Worm (Caenorhabditis elegans) whole organism, young adult: ENCODE results near the gene C53B7.3.

Source experiments
- K11D2.4 ChIP-seq: fragments of 200-800 bp; sonication (Bioruptor generic); IDR thresholded peaks from 2 replicates; pipeline ENCODE4 v1.3.6; 2022; ENCODE audit warnings: missing genetic modification reagents, missing genetic modification characterization, missing compliant biosample characterization
- ama-1 ChIP-seq, 3 experiments: fragments of 150-350 bp in 1 of 3; sonication (generic microtip) in 2 of 3; optimal IDR thresholded peaks; 2 replicates each; lab custom pipeline; 2014 to 2018; ENCODE audit warnings: missing biosample characterization in 2 of 3, missing genetic modification characterization in 2 of 3, missing genetic modification reagents in 2 of 3
- ccch-3 ChIP-seq: fragments of 200-800 bp; sonication (Bioruptor generic); optimal IDR thresholded peaks from 2 replicates; lab custom pipeline; 2018; ENCODE audit warnings: mild to moderate bottlenecking, missing genetic modification characterization, missing compliant biosample characterization
- lir-1 ChIP-seq: fragments of 200-800 bp; sonication (Bioruptor generic); conservative IDR thresholded peaks from 2 replicates; pipeline ENCODE4 v1.3.6; 2022; ENCODE audit warnings: missing genetic modification reagents, missing genetic modification characterization, missing compliant biosample characterization
- nfyb-1 ChIP-seq: fragments of 200-800 bp; sonication (Bioruptor generic); IDR thresholded peaks from 2 replicates; pipeline ENCODE4 v1.3.6; 2022; ENCODE audit warnings: missing genetic modification reagents, missing genetic modification characterization, missing compliant biosample characterization
- pha-4 ChIP-seq: fragments of 150-350 bp; sonication (generic microtip); optimal IDR thresholded peaks from 2 replicates; lab custom pipeline; 2014; ENCODE audit warnings: missing biosample characterization, missing genetic modification reagents, missing genetic modification characterization
- somi-1 ChIP-seq: fragments of 200-800 bp; sonication (Bioruptor generic); optimal IDR thresholded peaks from 2 replicates; lab custom pipeline; 2018; ENCODE audit warnings: mild to moderate bottlenecking, missing genetic modification characterization, missing compliant biosample characterization
- ztf-6 ChIP-seq: fragments of 200-800 bp; sonication (Bioruptor generic); IDR thresholded peaks from 2 replicates; pipeline ENCODE4 v1.3.6; 2022; ENCODE audit warnings: missing genetic modification reagents, missing genetic modification characterization, missing compliant biosample characterization

- no peak for TF ChIP-seq ama-1 (optimal IDR thresholded peaks at IDR 0.05; lab: Kevin White, UChicago)
- TF ChIP-seq ama-1 (GFP tag; optimal IDR thresholded peaks at IDR 0.05; lab: Kevin White, UChicago): no peak
- TF ChIP-seq ztf-6: no peak
- TF ChIP-seq K11D2.4 (GFP tag; lab: Robert Waterston, UW): no peak
- no peak for TF ChIP-seq nfyb-1 (GFP tag; lab: Robert Waterston, UW)
- no peak for TF ChIP-seq lir-1 (GFP tag; lab: Robert Waterston, UW)
- no peak for TF ChIP-seq ccch-3 (GFP tag; lab: Kevin White, UChicago)
- TF ChIP-seq pha-4 (tag; lab: Kevin White, UChicago): peak; percentile 7
- TF ChIP-seq somi-1 (GFP tag; lab: Kevin White, UChicago): no peak
These were observed 3.8 kb upstream of the C53B7.3 start, which contains the start of the genes glr-6 and asg-2 for ce11 chrX:6840670-6841308.
